Worm (Caenorhabditis elegans) whole organism, young adult: ENCODE results near the gene sca-1.

Experiments
- B0035.1 ChIP-seq: sonication (generic microtip); optimal IDR thresholded peaks from 2 replicates; lab custom pipeline; 2016; ENCODE audit warnings: missing genetic modification characterization, mild to moderate bottlenecking, missing compliant biosample characterization, missing genotype, missing genetic modification reagents
- B0261.1 ChIP-seq: sonication (generic microtip); optimal IDR thresholded peaks from 2 replicates; lab custom pipeline; 2016; ENCODE audit warnings: mild to moderate bottlenecking, missing genetic modification characterization, moderate library complexity, missing compliant biosample characterization
- B0336.3 ChIP-seq: fragments of 200-800 bp; sonication (Bioruptor generic); IDR thresholded peaks from 2 replicates; pipeline ENCODE4 v1.3.6; 2022; ENCODE audit warnings: missing genetic modification characterization, missing compliant biosample characterization
- C06A6.2 ChIP-seq: fragments of 200-800 bp; sonication (Bioruptor generic); conservative IDR thresholded peaks from 2 replicates; pipeline ENCODE4 v1.3.6; 2022; ENCODE audit warnings: missing genetic modification characterization, missing compliant biosample characterization
- D2030.7 ChIP-seq: fragments of 200-800 bp; sonication (Bioruptor generic); IDR thresholded peaks from 2 replicates; pipeline ENCODE4 v1.3.6; 2022; ENCODE audit warnings: missing genetic modification reagents, missing genetic modification characterization, missing compliant biosample characterization
- F22D6.2 ChIP-seq: sonication (generic microtip); optimal IDR thresholded peaks from 2 replicates; lab custom pipeline; 2016; ENCODE audit warnings: mild to moderate bottlenecking, missing genetic modification characterization, missing compliant biosample characterization
- F23B12.7 ChIP-seq: sonication (generic microtip); optimal IDR thresholded peaks from 2 replicates; lab custom pipeline; 2017; ENCODE audit warnings: missing genetic modification characterization, mild to moderate bottlenecking, missing compliant biosample characterization, antibody characterized with exemption, moderate library complexity; ENCODE audit not compliant: insufficient read depth
- F33H1.4 ChIP-seq: fragments of 200-800 bp; sonication (Bioruptor generic); IDR thresholded peaks from 2 replicates; pipeline ENCODE4 v1.3.6; 2022; ENCODE audit warnings: missing genetic modification reagents, missing genetic modification characterization, missing compliant biosample characterization
- F37B4.10 ChIP-seq: fragments of 200-800 bp; sonication (Bioruptor generic); IDR thresholded peaks from 2 replicates; pipeline ENCODE4 v1.3.6; 2022; ENCODE audit warnings: missing genetic modification characterization, missing compliant biosample characterization
- F49E8.2 ChIP-seq: sonication (generic microtip); optimal IDR thresholded peaks from 3 replicates; lab custom pipeline; 2017; ENCODE audit warnings: missing genetic modification characterization, mild to moderate bottlenecking, missing compliant biosample characterization, antibody characterized with exemption, moderate library complexity; ENCODE audit not compliant: insufficient read depth
- K12H6.12 ChIP-seq: fragments of 200-800 bp; sonication (Bioruptor generic); optimal IDR thresholded peaks from 2 replicates; lab custom pipeline; 2018; ENCODE audit warnings: mild to moderate bottlenecking, missing genetic modification characterization, missing compliant biosample characterization
- T07F8.4 ChIP-seq: sonication (generic microtip); optimal IDR thresholded peaks from 2 replicates; lab custom pipeline; 2016; ENCODE audit warnings: mild to moderate bottlenecking, missing genetic modification characterization, moderate library complexity, missing compliant biosample characterization
- T26A5.8 ChIP-seq: sonication (generic microtip); optimal IDR thresholded peaks from 2 replicates; lab custom pipeline; 2016; ENCODE audit warnings: missing genetic modification characterization, missing compliant biosample characterization
- Y53F4B.3 ChIP-seq: fragments of 200-800 bp; sonication (Bioruptor generic); IDR thresholded peaks from 2 replicates; pipeline ENCODE4 v1.3.6; 2022; ENCODE audit warnings: missing genetic modification reagents, missing genetic modification characterization, missing compliant biosample characterization
- atf-7 ChIP-seq: sonication (generic microtip); optimal IDR thresholded peaks from 2 replicates; lab custom pipeline; 2017; ENCODE audit warnings: mild to moderate bottlenecking, missing genetic modification characterization, missing compliant biosample characterization
- attf-3 ChIP-seq: fragments of 200-800 bp; sonication (Bioruptor generic); conservative IDR thresholded peaks from 2 replicates; pipeline ENCODE4 v1.3.6; 2022; ENCODE audit warnings: missing genetic modification reagents, missing genetic modification characterization, missing compliant biosample characterization
- attf-6 ChIP-seq: fragments of 200-800 bp; sonication (Bioruptor generic); IDR thresholded peaks from 2 replicates; pipeline ENCODE4 v1.3.6; 2022; ENCODE audit warnings: missing genetic modification reagents, missing genetic modification characterization, missing compliant biosample characterization
- bed-1 ChIP-seq: fragments of 200-800 bp; sonication (Bioruptor generic); IDR thresholded peaks from 2 replicates; pipeline ENCODE4 v1.3.6; 2022; ENCODE audit warnings: missing genetic modification reagents, missing genetic modification characterization, missing compliant biosample characterization
- bed-2 ChIP-seq: fragments of 200-800 bp; sonication (Bioruptor generic); IDR thresholded peaks from 2 replicates; pipeline ENCODE4 v1.3.6; 2022; ENCODE audit warnings: missing genetic modification reagents, missing genetic modification characterization, missing compliant biosample characterization
- ceh-100 ChIP-seq: fragments of 200-800 bp; sonication (Bioruptor generic); IDR thresholded peaks from 2 replicates; pipeline ENCODE4 v1.3.6; 2022; ENCODE audit warnings: missing genetic modification reagents, missing genetic modification characterization, missing compliant biosample characterization
- ceh-58 ChIP-seq: fragments of 200-800 bp; sonication (Bioruptor generic); IDR thresholded peaks from 2 replicates; pipeline ENCODE4 v1.3.6; 2022; ENCODE audit warnings: missing genetic modification characterization, missing compliant biosample characterization
- dox-1 ChIP-seq: fragments of 200-800 bp; sonication (Bioruptor generic); IDR thresholded peaks from 2 replicates; pipeline ENCODE4 v1.3.6; 2022; ENCODE audit warnings: missing genetic modification reagents, missing genetic modification characterization, missing compliant biosample characterization
- egl-44 ChIP-seq: fragments of 200-800 bp; sonication (Bioruptor generic); IDR thresholded peaks from 2 replicates; pipeline ENCODE4 v1.3.6; 2022; ENCODE audit warnings: missing genetic modification reagents, missing genetic modification characterization, missing compliant biosample characterization
- him-1 ChIP-seq: sonication (generic microtip); optimal IDR thresholded peaks from 2 replicates; lab custom pipeline; 2016; ENCODE audit warnings: missing genotype, missing genetic modification reagents, missing genetic modification characterization, missing compliant biosample characterization
- hlh-26 ChIP-seq: fragments of 200-800 bp; sonication (Bioruptor generic); conservative IDR thresholded peaks from 2 replicates; pipeline ENCODE4 v1.3.6; 2022; ENCODE audit warnings: missing genetic modification reagents, missing genetic modification characterization, missing compliant biosample characterization
- hmg-1.2 ChIP-seq: fragments of 200-800 bp; sonication (Bioruptor generic); IDR thresholded peaks from 2 replicates; pipeline ENCODE4 v1.3.6; 2022; ENCODE audit warnings: missing genetic modification reagents, missing genetic modification characterization, missing compliant biosample characterization
- hsf-1 ChIP-seq: fragments of 200-800 bp; sonication (Bioruptor generic); IDR thresholded peaks from 2 replicates; pipeline ENCODE4 v1.3.6; 2022; ENCODE audit warnings: missing genetic modification reagents, missing genetic modification characterization, missing compliant biosample characterization
- lag-1 ChIP-seq: fragments of 200-800 bp; sonication (Bioruptor generic); IDR thresholded peaks from 2 replicates; pipeline ENCODE4 v1.3.6; 2022; ENCODE audit warnings: missing genetic modification reagents, missing genetic modification characterization, missing compliant biosample characterization
- let-607 ChIP-seq, 2 experiments: fragments of 200-800 bp in 1 of 2; sonication (Bioruptor generic) in 1 of 2; sonication (generic microtip) in 1 of 2; optimal IDR thresholded peaks; 2 replicates each; lab custom pipeline; 2016 to 2018; ENCODE audit warnings: mild to moderate bottlenecking in 2 of 2, missing compliant biosample characterization in 2 of 2, missing genetic modification characterization in 2 of 2, moderate library complexity in 2 of 2, missing genotype in 1 of 2
- lin-26 ChIP-seq: fragments of 200-800 bp; sonication (Bioruptor generic); IDR thresholded peaks from 2 replicates; pipeline ENCODE4 v1.3.6; 2022; ENCODE audit warnings: missing genetic modification reagents, missing genetic modification characterization, missing compliant biosample characterization
- lin-35 ChIP-seq, 3 experiments: fragments of 150-350 bp in 2 of 3; sonication (generic microtip) in 1 of 3; optimal IDR thresholded peaks; 2 replicates each; lab custom pipeline; 2014 to 2018; ENCODE audit warnings: missing biosample characterization in 3 of 3, missing genetic modification characterization in 3 of 3, missing genetic modification reagents in 3 of 3
- lin-40 ChIP-seq: sonication (generic microtip); optimal IDR thresholded peaks from 2 replicates; lab custom pipeline; 2016; ENCODE audit warnings: missing genetic modification characterization, mild to moderate bottlenecking, missing compliant biosample characterization, missing genotype, missing genetic modification reagents
- madf-3 ChIP-seq: fragments of 200-800 bp; sonication (Bioruptor generic); IDR thresholded peaks from 2 replicates; pipeline ENCODE4 v1.3.6; 2022; ENCODE audit warnings: missing genetic modification reagents, missing genetic modification characterization, missing compliant biosample characterization
- mel-28 ChIP-seq: sonication (generic microtip); optimal IDR thresholded peaks from 2 replicates; lab custom pipeline; 2016; ENCODE audit warnings: borderline replicate concordance, mild to moderate bottlenecking, missing genetic modification characterization, missing compliant biosample characterization
- mes-4 ChIP-seq: sonication (generic microtip); optimal IDR thresholded peaks from 2 replicates; lab custom pipeline; 2016; ENCODE audit warnings: missing genotype, missing genetic modification characterization, missing compliant biosample characterization
- nfyb-1 ChIP-seq: fragments of 200-800 bp; sonication (Bioruptor generic); IDR thresholded peaks from 2 replicates; pipeline ENCODE4 v1.3.6; 2022; ENCODE audit warnings: missing genetic modification reagents, missing genetic modification characterization, missing compliant biosample characterization
- nhr-80 ChIP-seq: sonication (generic microtip); optimal IDR thresholded peaks from 2 replicates; lab custom pipeline; 2016; ENCODE audit warnings: missing genetic modification characterization, missing compliant biosample characterization
- pha-4 ChIP-seq: fragments of 150-350 bp; sonication (generic microtip); optimal IDR thresholded peaks from 2 replicates; lab custom pipeline; 2014; ENCODE audit warnings: missing biosample characterization, missing genetic modification reagents, missing genetic modification characterization
- rpc-1 ChIP-seq, 2 experiments: fragments of 150-350 bp in 1 of 2; sonication (generic microtip) in 1 of 2; optimal IDR thresholded peaks; 2 replicates each; lab custom pipeline; 2014 to 2018; ENCODE audit warnings: missing biosample characterization in 1 of 2, missing genetic modification characterization in 1 of 2, missing genetic modification reagents in 1 of 2, missing genotype in 1 of 2
- snpc-1.3 ChIP-seq: sonication (generic microtip); optimal IDR thresholded peaks from 2 replicates; lab custom pipeline; 2017; ENCODE audit warnings: missing genetic modification characterization, mild to moderate bottlenecking, missing compliant biosample characterization, antibody characterized with exemption, moderate library complexity, missing genotype, missing genetic modification reagents; ENCODE audit not compliant: insufficient read depth
- snpc-3.4 ChIP-seq: sonication (generic microtip); optimal IDR thresholded peaks from 2 replicates; lab custom pipeline; 2017; ENCODE audit warnings: missing genetic modification characterization, mild to moderate bottlenecking, missing compliant biosample characterization, antibody characterized with exemption, moderate library complexity, missing genotype, missing genetic modification reagents
- tlf-1 ChIP-seq: fragments of 200-800 bp; sonication (Bioruptor generic); optimal IDR thresholded peaks from 2 replicates; lab custom pipeline; 2018; ENCODE audit warnings: mild to moderate bottlenecking, missing genetic modification characterization, missing compliant biosample characterization
- unc-130 ChIP-seq: sonication (generic microtip); optimal IDR thresholded peaks from 2 replicates; lab custom pipeline; 2016; ENCODE audit warnings: missing genetic modification reagents, missing genetic modification characterization, missing compliant biosample characterization
- ztf-22 ChIP-seq: fragments of 200-800 bp; sonication (Bioruptor generic); optimal IDR thresholded peaks from 2 replicates; lab custom pipeline; 2018; ENCODE audit warnings: mild to moderate bottlenecking, missing genetic modification characterization, moderate library complexity, missing compliant biosample characterization
- ztf-28 ChIP-seq: fragments of 200-800 bp; sonication (Bioruptor generic); IDR thresholded peaks from 2 replicates; pipeline ENCODE4 v1.3.6; 2022; ENCODE audit warnings: missing genetic modification reagents, missing genetic modification characterization, missing compliant biosample characterization
- ztf-6 ChIP-seq: fragments of 200-800 bp; sonication (Bioruptor generic); IDR thresholded peaks from 2 replicates; pipeline ENCODE4 v1.3.6; 2022; ENCODE audit warnings: missing genetic modification reagents, missing genetic modification characterization, missing compliant biosample characterization

The sca-1 gene

DNA sequence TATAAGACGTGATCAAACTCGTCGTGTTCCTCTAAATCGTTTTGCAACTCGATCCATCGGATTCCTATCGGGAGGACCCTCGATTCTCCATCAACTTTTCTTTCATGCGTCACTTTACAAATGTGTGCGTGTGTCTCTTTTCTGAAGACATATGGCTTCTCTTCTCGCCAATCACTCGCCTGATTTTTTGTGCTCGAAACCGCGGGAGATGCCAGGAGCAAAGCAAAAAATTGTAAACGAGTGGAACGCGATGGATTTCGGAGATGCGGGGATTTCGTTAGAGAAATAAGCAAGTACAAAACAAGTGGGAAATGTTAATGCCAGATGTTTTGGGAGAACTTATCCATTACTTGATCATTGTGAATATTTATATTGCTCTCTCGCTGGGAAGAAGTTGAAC is 7.6 kb upstream of the sca-1 start:
- TF ChIP-seq dox-1 (GFP tag; lab: Robert Waterston, UW) (no peak), ztf-6 (GFP tag; lab: Robert Waterston, UW) (no peak), nhr-80 (tag; lab: Kevin White, UChicago) (no peak), let-607 (tag; optimal IDR thresholded peaks at IDR 0.05; lab: Kevin White, UChicago) (no peak), egl-44 (GFP tag; lab: Robert Waterston, UW) (no peak), nfyb-1 (GFP tag; lab: Robert Waterston, UW) (no peak), bed-1 (GFP tag; lab: Robert Waterston, UW) (no peak), C06A6.2 (GFP tag; lab: Robert Waterston, UW) (no peak), D2030.7 (no peak), lin-35 (GFP tag; optimal IDR thresholded peaks at IDR 0.05; lab: Kevin White, UChicago) (no peak), lag-1 (no peak), attf-3 (GFP tag; lab: Robert Waterston, UW) (no peak), ztf-22 (GFP tag; lab: Kevin White, UChicago) (no peak), bed-2 (no peak), B0261.1 (tag; lab: Kevin White, UChicago) (no peak), F22D6.2 (tag; lab: Kevin White, UChicago) (no peak)
- TF ChIP-seq, all 124 proteins: peak for 0

DNA sequence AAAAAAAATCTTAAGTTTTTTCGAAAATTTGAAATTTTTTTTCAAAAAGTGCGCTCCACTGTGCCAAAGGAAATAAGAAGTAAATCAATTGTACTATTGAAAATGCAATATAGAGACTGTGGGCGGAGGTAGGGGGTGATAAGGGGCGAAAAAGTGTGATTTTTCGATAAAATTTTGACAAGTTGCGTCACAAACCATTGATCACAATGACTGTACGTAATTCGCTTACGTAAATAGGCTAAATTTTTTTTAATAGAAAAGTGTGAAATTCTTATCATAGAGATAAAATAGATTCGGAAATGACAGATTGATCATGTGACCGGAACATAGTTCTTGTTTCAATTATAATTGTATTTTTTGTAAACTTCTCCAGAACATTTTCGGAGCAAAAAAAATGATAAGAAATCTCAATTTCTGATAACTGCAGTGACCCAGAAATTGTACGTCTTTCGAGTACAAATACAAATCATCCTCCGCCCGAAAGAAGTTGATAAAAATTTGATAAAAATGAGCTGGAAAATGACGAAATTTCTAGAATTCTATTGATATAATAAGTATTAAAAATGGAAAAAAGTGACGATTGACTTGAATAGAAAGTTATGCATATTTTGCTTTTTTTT is 6.0 kb upstream of the sca-1 start:
- TF ChIP-seq F37B4.10 (GFP tag; lab: Robert Waterston, UW): no peak
- no peak for TF ChIP-seq unc-130 (GFP tag; lab: Kevin White, UChicago)
- no peak for TF ChIP-seq rpc-1 (optimal IDR thresholded peaks at IDR 0.05; lab: Kevin White, UChicago)
- TF ChIP-seq rpc-1 (tag; optimal IDR thresholded peaks at IDR 0.05; lab: Kevin White, UChicago): no peak
- peak; percentile 0 for TF ChIP-seq pha-4
- TF ChIP-seq attf-6 (GFP tag; lab: Robert Waterston, UW): no peak
- TF ChIP-seq ceh-58 (GFP tag; lab: Robert Waterston, UW): no peak
- TF ChIP-seq tlf-1 (GFP tag; lab: Kevin White, UChicago): no peak
- no peak for TF ChIP-seq snpc-1.3 (tag; lab: Kevin White, UChicago)
- TF ChIP-seq nhr-80 (tag; lab: Kevin White, UChicago): peak; percentile 79
- peak in 1 of 2 experiments; percentile 44 for TF ChIP-seq let-607 (tag; optimal IDR thresholded peaks at IDR 0.05; lab: Kevin White, UChicago)
- TF ChIP-seq hlh-26: no peak
- no peak for TF ChIP-seq Y53F4B.3 (GFP tag; lab: Robert Waterston, UW)
- TF ChIP-seq lin-40 (tag; lab: Kevin White, UChicago): peak; percentile 39
- no peak for TF ChIP-seq ceh-100 (GFP tag; lab: Robert Waterston, UW)
- TF ChIP-seq T26A5.8 (tag; lab: Kevin White, UChicago): no peak
- TF ChIP-seq F33H1.4: no peak
- TF ChIP-seq T07F8.4: no peak
- no peak for TF ChIP-seq hmg-1.2 (GFP tag; lab: Robert Waterston, UW)
- TF ChIP-seq lin-26: no peak
- TF ChIP-seq dox-1 (GFP tag; lab: Robert Waterston, UW): no peak
- TF ChIP-seq F23B12.7 (tag; lab: Kevin White, UChicago): no peak
- TF ChIP-seq lag-1: no peak
- no peak for TF ChIP-seq madf-3 (GFP tag; lab: Robert Waterston, UW)
- no peak for TF ChIP-seq mes-4
- no peak for TF ChIP-seq mel-28 (tag; lab: Kevin White, UChicago)
- peak; percentile 1 for TF ChIP-seq atf-7
- TF ChIP-seq B0035.1: no peak
- no peak for TF ChIP-seq F49E8.2 (tag; lab: Kevin White, UChicago)
- TF ChIP-seq K12H6.12: no peak
- no peak for TF ChIP-seq F22D6.2 (tag; lab: Kevin White, UChicago)
- no peak for TF ChIP-seq snpc-3.4 (tag; lab: Kevin White, UChicago)
- no peak for TF ChIP-seq ztf-28 (GFP tag; lab: Robert Waterston, UW)
- no peak for TF ChIP-seq hsf-1
- TF ChIP-seq B0336.3 (GFP tag; lab: Robert Waterston, UW): no peak
- no peak for TF ChIP-seq him-1 (tag; lab: Kevin White, UChicago)
